Worm (Caenorhabditis elegans) whole organism, L1 larva: ENCODE measurements around the gene C16D9.1.

ENCODE experiments used
- C04F5.9 ChIP-seq: sonication (generic microtip); optimal IDR thresholded peaks from 2 replicates; lab custom pipeline; 2016; ENCODE audit warnings: missing genetic modification characterization, missing compliant biosample characterization
- aha-1 ChIP-seq: fragments of 150-350 bp; optimal IDR thresholded peaks from 2 replicates; lab custom pipeline; 2014; ENCODE audit warnings: missing biosample characterization, missing genetic modification characterization
- aly-2 ChIP-seq: fragments of 150-350 bp; optimal IDR thresholded peaks from 2 replicates; lab custom pipeline; 2014; ENCODE audit warnings: missing biosample characterization, missing genetic modification characterization
- ama-1 ChIP-seq: fragments of 150-350 bp; optimal IDR thresholded peaks from 2 replicates; lab custom pipeline; 2014
- ceh-8 ChIP-seq: fragments of 200-800 bp; sonication (Bioruptor generic); optimal IDR thresholded peaks from 2 replicates; lab custom pipeline; 2018; ENCODE audit warnings: mild to moderate bottlenecking, missing genetic modification characterization, moderate library complexity, missing compliant biosample characterization
- ceh-82 ChIP-seq, 3 experiments: fragments of 150-350 bp in 1 of 3; sonication (generic microtip) in 2 of 3; optimal IDR thresholded peaks; 2 replicates each; lab custom pipeline; 2014 to 2017; ENCODE audit warnings: missing biosample characterization in 3 of 3, missing genetic modification characterization in 3 of 3
- ceh-90 ChIP-seq: sonication (generic microtip); optimal IDR thresholded peaks from 2 replicates; lab custom pipeline; 2016; ENCODE audit warnings: missing genetic modification characterization, missing compliant biosample characterization
- dpl-1 ChIP-seq, 3 experiments: fragments of 150-350 bp in 2 of 3; sonication (generic microtip) in 1 of 3; optimal IDR thresholded peaks; 2 replicates each; lab custom pipeline; 2014 to 2017; ENCODE audit warnings: missing biosample characterization in 3 of 3, missing genetic modification characterization in 3 of 3, missing genetic modification reagents in 3 of 3
- dsc-1 ChIP-seq: sonication (generic microtip); optimal IDR thresholded peaks from 2 replicates; lab custom pipeline; 2016; ENCODE audit warnings: mild to moderate bottlenecking, missing genetic modification characterization, missing compliant biosample characterization
- efl-1 ChIP-seq, 4 experiments: fragments of 150-350 bp; optimal IDR thresholded peaks in 3 of 4; peaks in 1 of 4; 1 replicate in 1 of 4; 2 replicates in 3 of 4; lab custom pipeline; 2014; ENCODE audit warnings: missing biosample characterization in 2 of 4, missing genetic modification characterization in 2 of 4, missing genetic modification reagents in 2 of 4
- elt-2 ChIP-seq: sonication (generic microtip); optimal IDR thresholded peaks from 2 replicates; lab custom pipeline; 2016; ENCODE audit warnings: missing genetic modification characterization, mild to moderate bottlenecking, inconsistent platforms, missing compliant biosample characterization, missing genetic modification reagents
- ets-5 ChIP-seq: fragments of 200-800 bp; sonication (Bioruptor generic); IDR thresholded peaks from 2 replicates; pipeline ENCODE4 v1.3.6; 2022; ENCODE audit warnings: missing genetic modification characterization, missing compliant biosample characterization
- grh-1 ChIP-seq: fragments of 200-800 bp; sonication (Bioruptor generic); IDR thresholded peaks from 2 replicates; pipeline ENCODE4 v1.3.6; 2022; ENCODE audit warnings: missing genetic modification reagents, missing genetic modification characterization, missing compliant biosample characterization
- hlh-4 ChIP-seq: sonication (generic microtip); optimal IDR thresholded peaks from 2 replicates; lab custom pipeline; 2016; ENCODE audit warnings: mild to moderate bottlenecking, missing genetic modification characterization, missing compliant biosample characterization
- irx-1 ChIP-seq: sonication (generic microtip); optimal IDR thresholded peaks from 2 replicates; lab custom pipeline; 2016; ENCODE audit warnings: missing genetic modification characterization, missing compliant biosample characterization
- jun-1 ChIP-seq: fragments of 150-350 bp; optimal IDR thresholded peaks from 2 replicates; lab custom pipeline; 2014; ENCODE audit warnings: missing biosample characterization, missing genetic modification reagents, missing genetic modification characterization
- lin-35 ChIP-seq, 2 experiments: fragments of 150-350 bp; optimal IDR thresholded peaks; 2 replicates each; lab custom pipeline; 2014; ENCODE audit warnings: missing biosample characterization in 2 of 2, missing genetic modification characterization in 2 of 2, missing genetic modification reagents in 2 of 2
- lir-3 ChIP-seq: sonication (generic microtip); optimal IDR thresholded peaks from 2 replicates; lab custom pipeline; 2016; ENCODE audit warnings: mild to moderate bottlenecking, missing genetic modification characterization, moderate library complexity, missing compliant biosample characterization; ENCODE audit not compliant: poor library complexity
- lsy-2 ChIP-seq, 2 experiments: fragments of 150-350 bp; optimal IDR thresholded peaks; 2 replicates each; lab custom pipeline; 2014; ENCODE audit warnings: missing biosample characterization in 2 of 2, missing genetic modification characterization in 2 of 2
- mab-9 ChIP-seq: fragments of 200-800 bp; sonication (Bioruptor generic); IDR thresholded peaks from 2 replicates; pipeline ENCODE4 v1.3.6; 2022; ENCODE audit warnings: missing genetic modification reagents, missing genetic modification characterization, missing compliant biosample characterization
- mef-2 ChIP-seq: fragments of 150-350 bp; optimal IDR thresholded peaks from 2 replicates; lab custom pipeline; 2014; ENCODE audit warnings: missing biosample characterization, missing genetic modification characterization
- mep-1 ChIP-seq: fragments of 150-350 bp; optimal IDR thresholded peaks from 2 replicates; lab custom pipeline; 2014; ENCODE audit warnings: missing biosample characterization, missing genetic modification characterization
- nhr-12 ChIP-seq: sonication (generic microtip); optimal IDR thresholded peaks from 2 replicates; lab custom pipeline; 2017; ENCODE audit warnings: missing biosample characterization, missing genetic modification characterization
- nhr-19 ChIP-seq: fragments of 200-800 bp; sonication (Bioruptor generic); conservative IDR thresholded peaks from 2 replicates; pipeline ENCODE4 v1.3.6; 2022; ENCODE audit warnings: missing genetic modification characterization, missing compliant biosample characterization
- nhr-20 ChIP-seq: sonication (generic microtip); optimal IDR thresholded peaks from 2 replicates; lab custom pipeline; 2016; ENCODE audit warnings: mild to moderate bottlenecking, missing genetic modification characterization, missing compliant biosample characterization
- nhr-28 ChIP-seq: fragments of 150-350 bp; optimal IDR thresholded peaks from 2 replicates; lab custom pipeline; 2014; ENCODE audit warnings: missing biosample characterization, missing genetic modification characterization
- nhr-47 ChIP-seq: sonication (generic microtip); optimal IDR thresholded peaks from 2 replicates; lab custom pipeline; 2016; ENCODE audit warnings: mild to moderate bottlenecking, missing genetic modification characterization, moderate library complexity, missing compliant biosample characterization
- nhr-71 ChIP-seq: sonication (generic microtip); optimal IDR thresholded peaks from 2 replicates; lab custom pipeline; 2016; ENCODE audit warnings: mild to moderate bottlenecking, missing genetic modification characterization, moderate library complexity, missing compliant biosample characterization
- nhr-76 ChIP-seq: sonication (generic microtip); optimal IDR thresholded peaks from 2 replicates; lab custom pipeline; 2017; ENCODE audit warnings: missing biosample characterization, missing genetic modification characterization
- nhr-90 ChIP-seq: sonication (generic microtip); optimal IDR thresholded peaks from 2 replicates; lab custom pipeline; 2016; ENCODE audit warnings: mild to moderate bottlenecking, missing genetic modification characterization, missing compliant biosample characterization; ENCODE audit not compliant: poor library complexity
- pag-3 ChIP-seq: sonication (generic microtip); optimal IDR thresholded peaks from 2 replicates; lab custom pipeline; 2017; ENCODE audit warnings: missing genetic modification characterization, mild to moderate bottlenecking, missing compliant biosample characterization, antibody characterized with exemption, borderline replicate concordance; ENCODE audit not compliant: insufficient read depth
- snu-23 ChIP-seq: sonication (generic microtip); optimal IDR thresholded peaks from 2 replicates; lab custom pipeline; 2016; ENCODE audit warnings: missing genetic modification characterization, missing compliant biosample characterization
- sox-4 ChIP-seq: sonication (generic microtip); optimal IDR thresholded peaks from 2 replicates; lab custom pipeline; 2016; ENCODE audit warnings: missing genetic modification characterization, missing compliant biosample characterization
- sptf-1 ChIP-seq: fragments of 150-350 bp; optimal IDR thresholded peaks from 2 replicates; lab custom pipeline; 2014; ENCODE audit warnings: missing biosample characterization, missing genetic modification characterization
- swsn-7 ChIP-seq: sonication (generic microtip); optimal IDR thresholded peaks from 2 replicates; lab custom pipeline; 2016; ENCODE audit warnings: missing genetic modification characterization, missing compliant biosample characterization
- tbx-2 ChIP-seq: sonication (generic microtip); optimal IDR thresholded peaks from 2 replicates; lab custom pipeline; 2016; ENCODE audit warnings: missing genetic modification characterization, missing compliant biosample characterization
- unc-130 ChIP-seq: fragments of 150-350 bp; optimal IDR thresholded peaks from 2 replicates; lab custom pipeline; 2017; ENCODE audit warnings: missing biosample characterization, missing genetic modification characterization, inconsistent platforms
- unc-30 ChIP-seq: sonication (generic microtip); optimal IDR thresholded peaks from 2 replicates; lab custom pipeline; 2017; ENCODE audit warnings: missing biosample characterization, missing genetic modification characterization
- unc-62 ChIP-seq: fragments of 150-350 bp; optimal IDR thresholded peaks from 2 replicates; lab custom pipeline; 2014; ENCODE audit warnings: missing biosample characterization, missing genetic modification reagents, missing genetic modification characterization
- unc-86 ChIP-seq: sonication (generic microtip); optimal IDR thresholded peaks from 2 replicates; lab custom pipeline; 2016; ENCODE audit warnings: missing genetic modification characterization, missing compliant biosample characterization
- vab-15 ChIP-seq: sonication (generic microtip); optimal IDR thresholded peaks from 2 replicates; lab custom pipeline; 2017; ENCODE audit warnings: missing genotype, mild to moderate bottlenecking, missing genetic modification characterization, missing compliant biosample characterization
- zag-1 ChIP-seq: fragments of 150-350 bp; optimal IDR thresholded peaks from 2 replicates; lab custom pipeline; 2014; ENCODE audit warnings: missing biosample characterization, missing genetic modification characterization
- ztf-11 ChIP-seq, 2 experiments: sonication (generic microtip); optimal IDR thresholded peaks; 2 replicates each; lab custom pipeline; 2016 to 2017; ENCODE audit warnings: missing genetic modification characterization in 2 of 2, missing biosample characterization in 1 of 2, missing compliant biosample characterization in 1 of 2

Gene C16D9.1

ce11 chrV:8297504-8297903, 38.4 kb downstream of the C16D9.1 start, which contains the start of gene W02D7.4:
TSS of gene W02D7.4 (minus strand) at chrV:8297604.
- no peak for TF ChIP-seq aha-1 (tag; lab: Kevin White, UChicago)
- TF ChIP-seq nhr-28 (tag; lab: Kevin White, UChicago) = no peak
- TF ChIP-seq sox-4 (tag; lab: Kevin White, UChicago) = no peak
- TF ChIP-seq mef-2 (tag; lab: Kevin White, UChicago) = no peak
- TF ChIP-seq nhr-20 (tag; lab: Kevin White, UChicago) = no peak
- TF ChIP-seq mab-9 (GFP tag; lab: Robert Waterston, UW) = no peak
- TF ChIP-seq C04F5.9 (tag; lab: Kevin White, UChicago) = no peak
- TF ChIP-seq efl-1 (optimal IDR thresholded peaks at IDR 0.05; lab: Kevin White, UChicago) = no peak
- no peak for TF ChIP-seq efl-1 (GFP tag; optimal IDR thresholded peaks at IDR 0.05 in 1 of 2; lab: Kevin White, UChicago)
- TF ChIP-seq ceh-8 = no peak
- TF ChIP-seq ceh-90 (tag; lab: Kevin White, UChicago) = no peak
- TF ChIP-seq elt-2 (tag; lab: Kevin White, UChicago) = no peak
- no peak for TF ChIP-seq irx-1
- no peak for TF ChIP-seq lsy-2 (tag; optimal IDR thresholded peaks at IDR 0.05; lab: Kevin White, UChicago)
- TF ChIP-seq pag-3 (tag; lab: Kevin White, UChicago) = no peak
- TF ChIP-seq unc-130 = no peak
- no peak for TF ChIP-seq unc-62 (GFP tag; lab: Kevin White, UChicago)
- TF ChIP-seq, all 84 proteins: peak for 0

DNA sequence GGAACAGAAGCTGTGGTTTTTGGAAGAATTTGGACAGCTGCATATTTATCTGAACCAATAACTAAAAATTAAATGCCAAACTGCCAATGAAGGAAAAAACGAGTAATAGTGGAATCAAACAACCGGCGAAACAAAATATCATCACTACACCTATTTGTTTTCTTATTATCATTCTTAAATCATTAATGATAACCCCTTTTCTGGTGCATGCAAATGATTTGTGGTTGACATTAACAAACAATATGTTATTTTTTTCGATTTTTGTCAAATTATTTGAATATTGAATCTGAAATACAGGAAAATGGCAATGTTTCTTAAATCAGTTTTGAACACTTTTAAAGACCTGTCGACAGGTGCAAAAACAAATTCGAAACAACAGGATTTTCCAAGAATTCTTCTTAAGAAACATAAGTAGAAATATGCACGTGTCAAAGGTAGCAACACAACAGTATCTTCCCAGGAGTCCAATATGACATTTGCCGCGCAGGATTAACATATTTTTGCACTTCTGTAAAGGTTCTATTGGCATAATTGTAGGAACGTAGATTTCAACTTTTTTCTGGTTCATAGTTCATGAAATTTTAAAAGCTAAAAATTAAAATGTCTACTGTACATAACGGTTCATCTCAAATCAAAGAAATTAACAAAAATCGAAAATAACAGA, 40.2 kb downstream of the C16D9.1 start, which contains the start of gene W02D7.5:
Gene W02D7.5 (minus strand): TSS at position 51 of the 664 bp plus-strand sequence.
- TF ChIP-seq ama-1 (lab: Kevin White, UChicago) = no peak
- TF ChIP-seq nhr-19 (GFP tag; lab: Robert Waterston, UW) = no peak
- no peak for TF ChIP-seq ets-5 (GFP tag; lab: Robert Waterston, UW)
- no peak for TF ChIP-seq elt-2 (tag; lab: Kevin White, UChicago)
- no peak for TF ChIP-seq efl-1 (optimal IDR thresholded peaks at IDR 0.05; lab: Kevin White, UChicago)
- TF ChIP-seq efl-1 (GFP tag; optimal IDR thresholded peaks at IDR 0.05 in 1 of 2; lab: Kevin White, UChicago) = peak in 1 of 2 experiments; percentile 69
- TF ChIP-seq lir-3 = no peak
- no peak for TF ChIP-seq ceh-82 (tag; optimal IDR thresholded peaks at IDR 0.05; lab: Kevin White, UChicago)
- no peak for TF ChIP-seq swsn-7
- TF ChIP-seq grh-1 = no peak
- no peak for TF ChIP-seq ztf-11 (tag; optimal IDR thresholded peaks at IDR 0.05; lab: Kevin White, UChicago)
- TF ChIP-seq hlh-4 (tag; lab: Kevin White, UChicago) = peak; percentile 68

ce11 chrV:8300935-8301535, 41.9 kb downstream of the C16D9.1 start, which contains the start of gene W02D7.6:
TSS of gene W02D7.6 (minus strand) at chrV:8301507.
- no peak for TF ChIP-seq dsc-1 (tag; lab: Kevin White, UChicago)
- TF ChIP-seq unc-86 = no peak
- TF ChIP-seq tbx-2 = no peak
- TF ChIP-seq jun-1 = no peak
- TF ChIP-seq aly-2 (tag; lab: Kevin White, UChicago) = no peak
- no peak for TF ChIP-seq mef-2 (tag; lab: Kevin White, UChicago)
- TF ChIP-seq dpl-1 (GFP tag; optimal IDR thresholded peaks at IDR 0.05; lab: Kevin White, UChicago) = peak in 2 of 3 experiments; percentile 13 to 57
- peak in 1 of 2 experiments; percentile 17 for TF ChIP-seq lsy-2 (tag; optimal IDR thresholded peaks at IDR 0.05; lab: Kevin White, UChicago)
- peak in 1 of 2 experiments; percentile 43 for TF ChIP-seq lin-35 (GFP tag; optimal IDR thresholded peaks at IDR 0.05; lab: Kevin White, UChicago)
- TF ChIP-seq sptf-1 (tag; lab: Kevin White, UChicago) = no peak
- TF ChIP-seq elt-2 (tag; lab: Kevin White, UChicago) = no peak
- no peak for TF ChIP-seq zag-1 (tag; lab: Kevin White, UChicago)
- TF ChIP-seq nhr-76 (tag; lab: Kevin White, UChicago) = no peak
- no peak for TF ChIP-seq nhr-12 (tag; lab: Kevin White, UChicago)
- no peak for TF ChIP-seq aha-1 (tag; lab: Kevin White, UChicago)
- peak; percentile 10 to 27 for TF ChIP-seq efl-1 (optimal IDR thresholded peaks at IDR 0.05; lab: Kevin White, UChicago)
- peak; percentile 43 to 89 for TF ChIP-seq efl-1 (GFP tag; optimal IDR thresholded peaks at IDR 0.05 in 1 of 2; lab: Kevin White, UChicago)
- TF ChIP-seq ama-1 (lab: Kevin White, UChicago) = peak; percentile 13
- peak; percentile 12 for TF ChIP-seq nhr-90 (tag; lab: Kevin White, UChicago)
- TF ChIP-seq unc-130 = no peak
- TF ChIP-seq mep-1 (tag; lab: Kevin White, UChicago) = no peak
- peak; percentile 25 for TF ChIP-seq nhr-47 (tag; lab: Kevin White, UChicago)
- no peak for TF ChIP-seq vab-15 (tag; lab: Kevin White, UChicago)
- TF ChIP-seq unc-30 (tag; lab: Kevin White, UChicago) = no peak
- TF ChIP-seq snu-23 (GFP tag; lab: Kevin White, UChicago) = peak; percentile 3
- TF ChIP-seq nhr-71 (tag; lab: Kevin White, UChicago) = peak; percentile 18
